Fruit fly (Drosophila melanogaster) whole organism, pupa: ENCODE data around the gene Gbs-70E.

Experiments
- CG17806 ChIP-seq: fragments of 200-800 bp; sonication (Bioruptor generic); optimal IDR thresholded peaks from 2 replicates; lab custom pipeline; 2018; ENCODE audit warnings: missing biosample characterization, mild to moderate bottlenecking, missing genetic modification characterization, moderate library complexity
- CG4496 ChIP-seq: fragments of 200-800 bp; sonication (Bioruptor generic); IDR thresholded peaks from 3 replicates; pipeline ENCODE4 v1.3.6; 2022; ENCODE audit warnings: missing biosample characterization, missing genetic modification characterization
- D1 ChIP-seq: fragments of 200-800 bp; sonication (Bioruptor generic); optimal IDR thresholded peaks from 2 replicates; lab custom pipeline; 2018; ENCODE audit warnings: missing biosample characterization, mild to moderate bottlenecking, missing genetic modification characterization, moderate library complexity

- no peak for TF ChIP-seq CG4496 (GFP tag; lab: Robert Waterston, UW)
- TF ChIP-seq D1 (tag; lab: Kevin White, UChicago), result no peak
- TF ChIP-seq CG17806 (tag; lab: Kevin White, UChicago), result no peak
Measured at dm6 chr3L:14563461-14563860, 12.7 kb upstream of the Gbs-70E start.
